Fruit fly (Drosophila melanogaster) whole organism, embryonic: ENCODE results near the gene Tmhs.

Experiments used
- Awh ChIP-seq: fragments of 200-800 bp; sonication (Bioruptor generic); IDR thresholded peaks from 2 replicates; pipeline ENCODE4, ENCODE4 v1.3.6; 2022; ENCODE audit warnings: missing biosample characterization, missing genetic modification characterization
- CG10979 ChIP-seq: fragments of 200-800 bp; sonication (Bioruptor generic); optimal IDR thresholded peaks from 2 replicates; lab custom pipeline; 2018; ENCODE audit warnings: missing biosample characterization, mild to moderate bottlenecking, missing genetic modification characterization, moderate library complexity
- CG12236 ChIP-seq: fragments of 200-800 bp; sonication (Bioruptor generic); optimal IDR thresholded peaks from 2 replicates; lab custom pipeline; 2016; ENCODE audit warnings: missing biosample characterization, missing genetic modification characterization
- CG13296 ChIP-seq: fragments of 200-800 bp; sonication (Bioruptor generic); optimal IDR thresholded peaks from 3 replicates; lab custom pipeline; 2018; ENCODE audit warnings: missing biosample characterization, mild to moderate bottlenecking, missing genetic modification characterization
- CG14441 ChIP-seq: fragments of 200-800 bp; sonication (Bioruptor generic); IDR thresholded peaks from 2 replicates; pipeline ENCODE4 v1.3.6; 2022; ENCODE audit warnings: missing biosample characterization, missing genetic modification characterization
- CG1647 ChIP-seq: fragments of 200-800 bp; sonication (Bioruptor generic); optimal IDR thresholded peaks from 3 replicates; lab custom pipeline; 2016; ENCODE audit warnings: missing biosample characterization, missing genetic modification characterization
- CG17829 ChIP-seq: fragments of 200-800 bp; optimal IDR thresholded peaks from 2 replicates; lab custom pipeline; 2019; ENCODE audit warnings: missing biosample characterization, mild to moderate bottlenecking, missing genetic modification characterization, moderate library complexity
- CG2875 ChIP-seq: fragments of 200-800 bp; sonication (Bioruptor generic); optimal IDR thresholded peaks from 2 replicates; lab custom pipeline; 2017; ENCODE audit warnings: missing biosample characterization, mild to moderate bottlenecking, missing genetic modification characterization, missing genetic modification reagents
- CG31224 ChIP-seq: fragments of 200-800 bp; sonication (Bioruptor generic); IDR thresholded peaks from 2 replicates; pipeline ENCODE4 v1.3.6; 2022; ENCODE audit warnings: missing biosample characterization, missing genetic modification characterization
- CG33557 ChIP-seq: fragments of 200-800 bp; sonication (Bioruptor generic); optimal IDR thresholded peaks from 2 replicates; lab custom pipeline; 2019; ENCODE audit warnings: missing biosample characterization, mild to moderate bottlenecking, missing genetic modification characterization, moderate library complexity
- CG3726 ChIP-seq: fragments of 200-800 bp; sonication (Bioruptor generic); IDR thresholded peaks from 3 replicates; pipeline ENCODE4, ENCODE4 v1.3.6; 2022; ENCODE audit warnings: missing biosample characterization, missing genetic modification characterization
- CG7357 ChIP-seq: fragments of 200-800 bp; sonication (Bioruptor generic); IDR thresholded peaks from 3 replicates; pipeline ENCODE4 v1.3.6; 2022; ENCODE audit warnings: missing biosample characterization, missing genetic modification characterization
- CG9215 ChIP-seq: fragments of 200-800 bp; sonication (Bioruptor generic); IDR thresholded peaks from 2 replicates; pipeline ENCODE4 v1.3.6; 2022; ENCODE audit warnings: missing biosample characterization, missing genetic modification characterization
- Dad ChIP-seq: fragments of 200-800 bp; sonication (Bioruptor generic); optimal IDR thresholded peaks from 3 replicates; lab custom pipeline; 2016; ENCODE audit warnings: missing biosample characterization, missing genetic modification characterization
- Deaf1 ChIP-seq: fragments of 200-800 bp; optimal IDR thresholded peaks from 3 replicates; lab custom pipeline; 2019; ENCODE audit warnings: missing biosample characterization, mild to moderate bottlenecking, missing genetic modification characterization, moderate library complexity
- Drgx ChIP-seq: fragments of 200-800 bp; sonication (Bioruptor generic); IDR thresholded peaks from 2 replicates; pipeline ENCODE4 v1.3.6; 2022; ENCODE audit warnings: missing biosample characterization, missing genetic modification characterization
- Fer1 ChIP-seq: fragments of 200-800 bp; sonication (Bioruptor generic); optimal IDR thresholded peaks from 2 replicates; lab custom pipeline; 2017; ENCODE audit warnings: missing biosample characterization, mild to moderate bottlenecking, missing genetic modification characterization
- Hand ChIP-seq: fragments of 200-800 bp; sonication (Bioruptor generic); optimal IDR thresholded peaks from 2 replicates; lab custom pipeline; 2017; ENCODE audit warnings: mild to moderate bottlenecking, missing biosample characterization, missing genetic modification reagents, missing genetic modification characterization
- Mes4 ChIP-seq: fragments of 200-800 bp; sonication (Bioruptor generic); optimal IDR thresholded peaks from 2 replicates; lab custom pipeline; 2016; ENCODE audit warnings: missing biosample characterization, missing genetic modification characterization
- Mrtf ChIP-seq: fragments of 200-800 bp; sonication (Bioruptor generic); IDR thresholded peaks from 3 replicates; pipeline ENCODE4 v1.3.6; 2022; ENCODE audit warnings: missing biosample characterization, missing genetic modification characterization
- Ptx1 ChIP-seq: fragments of 200-800 bp; sonication (Bioruptor generic); IDR thresholded peaks from 2 replicates; pipeline ENCODE4 v1.3.6; 2022; ENCODE audit warnings: missing biosample characterization, missing genetic modification characterization
- Rfx ChIP-seq: fragments of 200-800 bp; sonication (Bioruptor generic); IDR thresholded peaks from 2 replicates; pipeline ENCODE4 v1.3.6; 2022; ENCODE audit warnings: missing biosample characterization, missing genetic modification characterization
- Rx ChIP-seq: fragments of 200-800 bp; sonication (Bioruptor generic); IDR thresholded peaks from 2 replicates; pipeline ENCODE4 v1.3.6; 2022; ENCODE audit warnings: missing biosample characterization, missing genetic modification characterization
- Six4 ChIP-seq: fragments of 200-800 bp; sonication (Bioruptor generic); optimal IDR thresholded peaks from 2 replicates; lab custom pipeline; 2016; ENCODE audit warnings: missing biosample characterization, missing genetic modification characterization
- al ChIP-seq: fragments of 200-800 bp; sonication (Bioruptor generic); IDR thresholded peaks from 2 replicates; pipeline ENCODE4 v1.3.6; 2022; ENCODE audit warnings: missing biosample characterization, missing genetic modification characterization
- ase ChIP-seq: fragments of 200-800 bp; sonication (Bioruptor generic); IDR thresholded peaks from 3 replicates; pipeline ENCODE4 v1.3.6; 2022; ENCODE audit warnings: missing biosample characterization, missing genetic modification characterization
- bbx ChIP-seq: fragments of 200-800 bp; sonication (Bioruptor generic); IDR thresholded peaks from 2 replicates; pipeline ENCODE4 v1.3.6; 2022; ENCODE audit warnings: missing biosample characterization, missing genetic modification characterization; ENCODE audit not compliant: partially characterized antibody
- cad ChIP-seq: fragments of >200 bp; optimal IDR thresholded peaks from 2 replicates; lab custom pipeline; 2017; ENCODE audit warnings: missing biosample characterization, missing genetic modification characterization
- cwo ChIP-seq: fragments of 200-800 bp; sonication (Bioruptor generic); optimal IDR thresholded peaks from 3 replicates; lab custom pipeline; 2017; ENCODE audit warnings: missing biosample characterization, missing genetic modification characterization, mild to moderate bottlenecking, moderate library complexity, missing genetic modification reagents
- disco-r ChIP-seq: fragments of 200-800 bp; sonication (Bioruptor generic); optimal IDR thresholded peaks from 2 replicates; lab custom pipeline; 2016; ENCODE audit warnings: missing biosample characterization, missing genetic modification characterization
- dmrt99B ChIP-seq: fragments of 200-800 bp; sonication (Bioruptor generic); optimal IDR thresholded peaks from 2 replicates; lab custom pipeline; 2018; ENCODE audit warnings: missing biosample characterization, mild to moderate bottlenecking, missing genetic modification characterization, moderate library complexity
- dysf ChIP-seq: fragments of 200-800 bp; sonication (Bioruptor generic); IDR thresholded peaks from 3 replicates; pipeline ENCODE4 v1.3.6; 2022; ENCODE audit warnings: missing biosample characterization, missing genetic modification characterization
- fd96Cb ChIP-seq: fragments of 200-800 bp; sonication (Bioruptor generic); optimal IDR thresholded peaks from 2 replicates; lab custom pipeline; 2018; ENCODE audit warnings: missing biosample characterization, mild to moderate bottlenecking, missing genetic modification characterization, moderate library complexity
- hb ChIP-seq: fragments of 200-800 bp; sonication (Bioruptor generic); IDR thresholded peaks from 3 replicates; pipeline ENCODE4 v1.3.6; 2022; ENCODE audit warnings: missing biosample characterization, missing genetic modification characterization; ENCODE audit not compliant: partially characterized antibody
- her ChIP-seq: fragments of 200-800 bp; sonication (Bioruptor generic); optimal IDR thresholded peaks from 2 replicates; lab custom pipeline; 2016; ENCODE audit warnings: missing biosample characterization, missing genetic modification characterization
- lbe ChIP-seq: fragments of 200-800 bp; sonication (Bioruptor generic); optimal IDR thresholded peaks from 2 replicates; lab custom pipeline; 2016; ENCODE audit warnings: missing biosample characterization, mild to moderate bottlenecking, missing genetic modification characterization
- mld ChIP-seq: fragments of 200-800 bp; sonication (Bioruptor generic); IDR thresholded peaks from 3 replicates; pipeline ENCODE4 v1.3.6; 2022; ENCODE audit warnings: missing biosample characterization, missing genetic modification characterization; ENCODE audit not compliant: partially characterized antibody
- nmo ChIP-seq: fragments of 200-800 bp; sonication (Bioruptor generic); optimal IDR thresholded peaks from 2 replicates; lab custom pipeline; 2018; ENCODE audit warnings: missing biosample characterization, mild to moderate bottlenecking, missing genetic modification characterization, moderate library complexity
- oc ChIP-seq: fragments of 200-800 bp; sonication (Bioruptor generic); optimal IDR thresholded peaks from 2 replicates; lab custom pipeline; 2018; ENCODE audit warnings: missing biosample characterization, mild to moderate bottlenecking, missing genetic modification characterization, moderate library complexity
- otp ChIP-seq: fragments of 200-800 bp; sonication (Bioruptor generic); IDR thresholded peaks from 3 replicates; pipeline ENCODE4, ENCODE4 v1.3.6; 2022; ENCODE audit warnings: missing biosample characterization, missing genetic modification characterization
- pan ChIP-seq, 4 experiments: fragments of >200 bp in 3 of 4; fragments of 200-800 bp in 1 of 4; sonication (Bioruptor generic) in 1 of 4; optimal IDR thresholded peaks in 3 of 4; IDR thresholded peaks in 1 of 4; 2 replicates each; pipeline versions ENCODE4 v1.3.6 to Lab custom; 2017 to 2022; ENCODE audit warnings: missing biosample characterization in 2 of 4, missing genetic modification characterization in 2 of 4, mixed read lengths in 1 of 4
- pros ChIP-seq: fragments of 200-800 bp; sonication (Bioruptor generic); optimal IDR thresholded peaks from 3 replicates; lab custom pipeline; 2019; ENCODE audit warnings: missing biosample characterization, mild to moderate bottlenecking, missing genetic modification characterization, moderate library complexity
- seq ChIP-seq: fragments of 200-800 bp; sonication (Bioruptor generic); IDR thresholded peaks from 2 replicates; pipeline ENCODE4 v1.3.6; 2022; ENCODE audit warnings: missing biosample characterization, missing genetic modification characterization
- sisA ChIP-seq: fragments of 200-800 bp; sonication (Bioruptor generic); IDR thresholded peaks from 2 replicates; pipeline ENCODE4 v1.3.6; 2022; ENCODE audit warnings: missing biosample characterization, missing genetic modification characterization
- slbo ChIP-seq: fragments of 200-800 bp; sonication (Bioruptor generic); IDR thresholded peaks from 2 replicates; pipeline ENCODE4 v1.3.6; 2022; ENCODE audit warnings: missing biosample characterization, missing genetic modification characterization
- stc ChIP-seq: fragments of 200-800 bp; sonication (Bioruptor generic); IDR thresholded peaks from 2 replicates; pipeline ENCODE4 v1.3.6; 2022; ENCODE audit warnings: missing biosample characterization, missing genetic modification characterization
- tap ChIP-seq: fragments of 200-800 bp; optimal IDR thresholded peaks from 3 replicates; lab custom pipeline; 2019; ENCODE audit warnings: missing biosample characterization, mild to moderate bottlenecking, missing genetic modification characterization, moderate library complexity
- trem ChIP-seq: fragments of 200-800 bp; optimal IDR thresholded peaks from 3 replicates; lab custom pipeline; 2019; ENCODE audit warnings: missing biosample characterization, mild to moderate bottlenecking, missing genetic modification characterization, moderate library complexity
- zf30C ChIP-seq: fragments of 200-800 bp; sonication (Bioruptor generic); optimal IDR thresholded peaks from 3 replicates; lab custom pipeline; 2018; ENCODE audit warnings: missing biosample characterization, mild to moderate bottlenecking, missing genetic modification characterization
- zfh1 ChIP-seq: fragments of 200-800 bp; sonication (Bioruptor generic); IDR thresholded peaks from 3 replicates; pipeline ENCODE4 v1.3.6; 2022; ENCODE audit warnings: missing biosample characterization, missing genetic modification characterization

Tmhs gene

DNA sequence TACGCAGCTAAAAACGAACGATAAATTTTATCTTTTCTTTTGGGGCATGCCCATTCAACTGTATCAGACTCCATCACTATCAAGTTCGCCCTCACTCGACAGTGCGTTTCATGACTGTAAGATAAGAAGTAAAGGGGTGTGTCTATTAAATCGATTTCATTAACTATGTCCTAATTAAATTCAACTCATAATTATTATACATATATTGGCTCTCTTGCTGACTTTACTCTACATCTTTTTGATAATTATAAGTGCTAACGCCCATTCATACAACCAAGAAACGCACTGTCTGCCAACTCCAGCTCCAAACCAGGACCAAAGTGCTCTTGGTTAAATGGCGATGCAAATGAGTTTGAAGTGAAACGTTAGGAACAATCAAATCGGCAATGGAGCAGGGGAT, 16.6 kb upstream of the Tmhs start (continued):
- TF ChIP-seq Rx (GFP tag; lab: Robert Waterston, UW) (no peak; the same call in 1 of the 2 replicates), bbx (no peak), CG10979 (peak; percentile 13), al (peak; percentile 41; the same call in 1 of the 2 replicates), CG3726 (GFP tag; lab: Robert Waterston, UW) (0 out of 3 replicates have a peak, but pooled peaks have one; percentile 26), CG12236 (GFP tag; lab: Kevin White, UChicago) (no peak), slbo (0 out of 2 replicates have a peak, but pooled peaks have one; percentile 17), lbe (GFP tag; lab: Kevin White, UChicago) (peak; percentile 37), Ptx1 (peak; percentile 47), oc (tag; lab: Kevin White, UChicago) (no peak), hb (no peak), Hand (GFP tag; lab: Kevin White, UChicago) (no peak), tap (tag; lab: Kevin White, UChicago) (peak; percentile 65), mld (GFP tag; lab: Robert Waterston, UW) (no peak), pros (no peak), dmrt99B (tag; lab: Kevin White, UChicago) (peak; percentile 67), Mrtf (GFP tag; lab: Robert Waterston, UW) (peak; percentile 37; the same call in 1 of the 3 replicates), fd96Cb (peak; percentile 3), her (GFP tag; lab: Kevin White, UChicago) (no peak), disco-r (GFP tag; lab: Kevin White, UChicago) (no peak), nmo (peak; percentile 15), Six4 (peak; percentile 11), Deaf1 (tag; lab: Kevin White, UChicago) (no peak), dysf (peak; percentile 78), CG13296 (GFP tag; lab: Kevin White, UChicago) (peak; percentile 22), zf30C (GFP tag; lab: Kevin White, UChicago) (no peak), Fer1 (peak; percentile 10), CG17829 (tag; lab: Kevin White, UChicago) (peak; percentile 18), otp (GFP tag; lab: Robert Waterston, UW) (no peak), Awh (GFP tag; lab: Robert Waterston, UW) (peak; percentile 60; the same call in 1 of the 2 replicates), Drgx (GFP tag; lab: Robert Waterston, UW) (peak; percentile 72), cad (GFP tag; lab: Kevin White, UChicago) (no peak), CG33557 (GFP tag; lab: Kevin White, UChicago) (no peak), cwo (GFP tag; lab: Kevin White, UChicago) (peak; percentile 2), CG7357 (GFP tag; lab: Robert Waterston, UW) (peak; percentile 63), ase (GFP tag; lab: Robert Waterston, UW) (0 out of 3 replicates have a peak, but pooled peaks have one; percentile 17), CG1647 (no peak), Mes4 (GFP tag; lab: Kevin White, UChicago) (no peak), CG9215 (GFP tag; lab: Robert Waterston, UW) (peak; percentile 35; the same call in 1 of the 2 replicates), pan (optimal IDR thresholded peaks at IDR 0.05; lab: Kevin White, UChicago) (no peak), pan (GFP tag; optimal IDR thresholded peaks at IDR 0.05 in 1 of 2, IDR thresholded peaks at IDR 0.05 in 1 of 2) (peak in 1 of 2 experiments; percentile 61), CG14441 (GFP tag; lab: Robert Waterston, UW) (0 out of 2 replicates have a peak, but pooled peaks have one; percentile 36), CG31224 (GFP tag; lab: Robert Waterston, UW) (0 out of 2 replicates have a peak, but pooled peaks have one; percentile 22), seq (no peak), sisA (no peak), trem (tag; lab: Kevin White, UChicago) (peak; percentile 1), stc (peak; percentile 42; the same call in 1 of the 2 replicates), CG2875 (GFP tag; lab: Kevin White, UChicago) (no peak), Dad (GFP tag; lab: Kevin White, UChicago) (no peak), Rfx (GFP tag; lab: Robert Waterston, UW) (peak; percentile 66), zfh1 (GFP tag; lab: Robert Waterston, UW) (peak; percentile 68; the same call in 2 of the 3 replicates)
